Worm (Caenorhabditis elegans) whole organism, L3 larva: ENCODE data around the gene F26F4.6.

ENCODE experiments used
- R02D3.7 ChIP-seq: fragments of 150-350 bp; optimal IDR thresholded peaks from 2 replicates; lab custom pipeline; 2014; ENCODE audit warnings: missing biosample characterization, missing genetic modification characterization
- ZK546.5 ChIP-seq: sonication (generic microtip); optimal IDR thresholded peaks from 2 replicates; lab custom pipeline; 2017; ENCODE audit warnings: missing biosample characterization, missing genetic modification characterization
- aly-2 ChIP-seq: fragments of 150-350 bp; optimal IDR thresholded peaks from 2 replicates; lab custom pipeline; 2014; ENCODE audit warnings: missing biosample characterization, missing genetic modification characterization
- ceh-16 ChIP-seq: sonication (generic microtip); optimal IDR thresholded peaks from 2 replicates; lab custom pipeline; 2017; ENCODE audit warnings: missing biosample characterization, missing genetic modification characterization
- ceh-28 ChIP-seq: fragments of 150-350 bp; optimal IDR thresholded peaks from 2 replicates; lab custom pipeline; 2014; ENCODE audit warnings: missing biosample characterization, missing genetic modification reagents, missing genetic modification characterization
- egl-5 ChIP-seq: fragments of 150-350 bp; optimal IDR thresholded peaks from 2 replicates; lab custom pipeline; 2017; ENCODE audit warnings: missing biosample characterization, missing genetic modification reagents, missing genetic modification characterization, inconsistent platforms
- elt-1 ChIP-seq: fragments of 150-350 bp; optimal IDR thresholded peaks from 2 replicates; lab custom pipeline; 2014; ENCODE audit warnings: missing biosample characterization, missing genetic modification characterization
- elt-2 ChIP-seq: sonication (generic microtip); optimal IDR thresholded peaks from 2 replicates; lab custom pipeline; 2016; ENCODE audit warnings: missing genetic modification reagents, mild to moderate bottlenecking, missing genetic modification characterization, missing compliant biosample characterization
- fkh-10 ChIP-seq: sonication (generic microtip); optimal IDR thresholded peaks from 2 replicates; lab custom pipeline; 2017; ENCODE audit warnings: missing biosample characterization, missing genetic modification reagents, missing genetic modification characterization
- fkh-2 ChIP-seq: fragments of 150-350 bp; optimal IDR thresholded peaks from 2 replicates; lab custom pipeline; 2014; ENCODE audit warnings: missing biosample characterization, missing genetic modification reagents, missing genetic modification characterization
- fos-1 ChIP-seq: fragments of 150-350 bp; optimal IDR thresholded peaks from 2 replicates; lab custom pipeline; 2014; ENCODE audit warnings: missing biosample characterization, missing genetic modification characterization
- hmg-11 ChIP-seq: sonication (generic microtip); optimal IDR thresholded peaks from 2 replicates; lab custom pipeline; 2016; ENCODE audit warnings: missing genetic modification characterization, missing compliant biosample characterization
- jun-1 ChIP-seq: fragments of 150-350 bp; optimal IDR thresholded peaks from 2 replicates; lab custom pipeline; 2014; ENCODE audit warnings: missing biosample characterization, missing genetic modification reagents, missing genetic modification characterization
- lin-15B ChIP-seq: fragments of 150-350 bp; optimal IDR thresholded peaks from 2 replicates; lab custom pipeline; 2014; ENCODE audit warnings: missing biosample characterization, missing genetic modification characterization
- mdl-1 ChIP-seq: fragments of 150-350 bp; optimal IDR thresholded peaks from 2 replicates; lab custom pipeline; 2014; ENCODE audit warnings: missing biosample characterization, missing genetic modification characterization
- mml-1 ChIP-seq: fragments of 150-350 bp; sonication (generic microtip); optimal IDR thresholded peaks from 3 replicates; lab custom pipeline; 2014; ENCODE audit warnings: missing biosample characterization, missing genetic modification characterization
- nfya-1 ChIP-seq: sonication (generic microtip); optimal IDR thresholded peaks from 2 replicates; lab custom pipeline; 2017; ENCODE audit warnings: missing genetic modification characterization, mild to moderate bottlenecking, missing compliant biosample characterization, antibody characterized with exemption, moderate library complexity; ENCODE audit not compliant: insufficient read depth
- nhr-11 ChIP-seq: fragments of 150-350 bp; optimal IDR thresholded peaks from 2 replicates; lab custom pipeline; 2014; ENCODE audit warnings: missing biosample characterization, missing genetic modification characterization
- nhr-23 ChIP-seq: fragments of 150-350 bp; optimal IDR thresholded peaks from 2 replicates; lab custom pipeline; 2014; ENCODE audit warnings: missing biosample characterization, missing genetic modification reagents, missing genetic modification characterization
- nhr-25 ChIP-seq: sonication (generic microtip); optimal IDR thresholded peaks from 2 replicates; lab custom pipeline; 2017; ENCODE audit warnings: missing biosample characterization, missing genetic modification characterization
- nhr-28 ChIP-seq: fragments of 150-350 bp; optimal IDR thresholded peaks from 2 replicates; lab custom pipeline; 2014; ENCODE audit warnings: missing biosample characterization, missing genetic modification characterization
- nhr-43 ChIP-seq: sonication (generic microtip); optimal IDR thresholded peaks from 2 replicates; lab custom pipeline; 2016; ENCODE audit warnings: mild to moderate bottlenecking, missing genetic modification characterization, missing compliant biosample characterization; ENCODE audit not compliant: poor library complexity, severe bottlenecking
- nhr-67 ChIP-seq: fragments of 150-350 bp; optimal IDR thresholded peaks from 2 replicates; lab custom pipeline; 2014; ENCODE audit warnings: missing biosample characterization, missing genetic modification characterization
- nhr-76 ChIP-seq: fragments of 150-350 bp; sonication (generic microtip); optimal IDR thresholded peaks from 5 replicates; lab custom pipeline; 2014; ENCODE audit warnings: missing biosample characterization, missing genetic modification characterization
- nhr-77 ChIP-seq: fragments of 150-350 bp; optimal IDR thresholded peaks from 2 replicates; lab custom pipeline; 2014; ENCODE audit warnings: missing biosample characterization, missing genetic modification characterization
- pha-4 ChIP-seq: fragments of 150-350 bp; optimal IDR thresholded peaks from 2 replicates; lab custom pipeline; 2014; ENCODE audit warnings: missing biosample characterization, missing genetic modification reagents, missing genetic modification characterization
- pqm-1 ChIP-seq: fragments of 150-350 bp; optimal IDR thresholded peaks from 2 replicates; lab custom pipeline; 2017; ENCODE audit warnings: missing biosample characterization, missing genetic modification characterization, inconsistent platforms
- skn-1 ChIP-seq: fragments of 150-350 bp; optimal IDR thresholded peaks from 2 replicates; lab custom pipeline; 2014; ENCODE audit warnings: missing biosample characterization, missing genetic modification characterization
- snpc-4 ChIP-seq: fragments of 150-350 bp; optimal IDR thresholded peaks from 2 replicates; lab custom pipeline; 2014; ENCODE audit warnings: missing biosample characterization, missing genetic modification characterization
- tbx-2 ChIP-seq: sonication (generic microtip); optimal IDR thresholded peaks from 2 replicates; lab custom pipeline; 2016; ENCODE audit warnings: mild to moderate bottlenecking, missing genetic modification characterization, missing compliant biosample characterization
- unc-39 ChIP-seq: sonication (generic microtip); optimal IDR thresholded peaks from 4 replicates; lab custom pipeline; 2017; ENCODE audit warnings: missing biosample characterization, missing genetic modification characterization
- unc-62 ChIP-seq: fragments of 150-350 bp; sonication (generic microtip); optimal IDR thresholded peaks from 4 replicates; lab custom pipeline; 2014; ENCODE audit warnings: missing biosample characterization, missing genetic modification reagents, missing genetic modification characterization
- zag-1 ChIP-seq: fragments of 150-350 bp; optimal IDR thresholded peaks from 2 replicates; lab custom pipeline; 2014; ENCODE audit warnings: missing biosample characterization, missing genetic modification characterization
- ztf-11 ChIP-seq: fragments of 150-350 bp; optimal IDR thresholded peaks from 2 replicates; lab custom pipeline; 2014; ENCODE audit warnings: missing biosample characterization, missing genetic modification characterization
- ztf-4 ChIP-seq: fragments of 150-350 bp; optimal IDR thresholded peaks from 2 replicates; lab custom pipeline; 2014; ENCODE audit warnings: missing biosample characterization, missing genetic modification characterization

Gene F26F4.6

DNA sequence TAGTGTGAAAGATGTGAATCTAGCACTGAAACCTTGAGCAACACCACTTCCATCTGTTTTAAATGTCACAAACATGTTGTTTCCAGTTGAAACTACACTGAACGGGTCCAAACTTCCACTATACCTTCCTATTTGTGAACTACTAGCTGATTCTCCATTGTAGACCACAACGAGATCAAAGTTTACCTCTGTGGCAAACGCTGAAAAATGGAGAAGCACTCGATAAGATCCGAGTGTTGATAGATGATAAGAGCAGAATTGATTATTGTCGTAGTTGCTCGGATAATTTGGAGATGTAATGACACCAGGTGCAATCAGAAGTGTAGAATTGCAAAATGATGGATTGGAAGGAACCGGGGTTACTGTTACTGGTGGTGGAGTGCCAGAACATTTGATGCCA, 11.5 kb downstream of the F26F4.6 start:
- TF ChIP-seq elt-2 (peak; percentile 72), unc-62 (GFP tag; lab: Kevin White, UChicago) (no peak), pqm-1 (peak; percentile 37)

ce11 chrIII:4879445-4879844, 14.0 kb downstream of the F26F4.6 start, which contains the start of gene C35D10.1:
TSS of gene C35D10.1 (plus strand) at chrIII:4879745.
- TF ChIP-seq nhr-25, result no peak
- TF ChIP-seq ceh-28, result peak; percentile 15

- TF ChIP-seq mml-1 (no peak), nfya-1 (tag; lab: Kevin White, UChicago) (peak; percentile 47), snpc-4 (tag; lab: Kevin White, UChicago) (peak; percentile 29), elt-2 (peak; percentile 3), lin-15B (peak; percentile 61), unc-62 (GFP tag; lab: Kevin White, UChicago) (no peak), skn-1 (peak; percentile 27), nhr-43 (tag; lab: Kevin White, UChicago) (no peak)
Observed at ce11 chrIII:4878281-4878680, 15.2 kb downstream of the F26F4.6 start, which contains the start of the genes tost-1 and arx-6. TSS of gene tost-1 (minus strand) at chrIII:4878311. TSS of gene arx-6 (plus strand) at chrIII:4878658.

DNA sequence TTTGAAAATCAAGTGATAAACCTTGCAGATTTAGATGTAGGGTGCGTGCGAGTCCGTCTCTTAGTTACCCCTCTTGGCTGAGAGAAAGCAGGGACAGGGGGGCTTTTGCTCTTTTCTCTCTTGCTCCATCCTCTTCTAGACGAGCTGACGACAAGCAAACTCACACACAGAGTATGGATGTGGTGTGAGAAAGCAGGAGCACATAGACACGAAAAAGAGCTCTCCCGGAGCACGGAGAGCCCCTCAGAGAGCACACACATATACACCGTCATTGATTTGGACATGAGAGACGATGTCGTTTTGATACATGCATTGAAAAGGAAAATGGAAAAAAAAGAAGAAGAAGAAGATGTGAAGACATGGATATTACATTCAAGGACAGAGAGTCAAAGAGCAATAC, 17.8 kb downstream of the F26F4.6 start:
- no peak for TF ChIP-seq nhr-11
- TF ChIP-seq nhr-28 (tag; lab: Kevin White, UChicago), result no peak
- TF ChIP-seq fkh-10, result peak; percentile 39
- TF ChIP-seq jun-1 (tag; lab: Kevin White, UChicago), result no peak

DNA sequence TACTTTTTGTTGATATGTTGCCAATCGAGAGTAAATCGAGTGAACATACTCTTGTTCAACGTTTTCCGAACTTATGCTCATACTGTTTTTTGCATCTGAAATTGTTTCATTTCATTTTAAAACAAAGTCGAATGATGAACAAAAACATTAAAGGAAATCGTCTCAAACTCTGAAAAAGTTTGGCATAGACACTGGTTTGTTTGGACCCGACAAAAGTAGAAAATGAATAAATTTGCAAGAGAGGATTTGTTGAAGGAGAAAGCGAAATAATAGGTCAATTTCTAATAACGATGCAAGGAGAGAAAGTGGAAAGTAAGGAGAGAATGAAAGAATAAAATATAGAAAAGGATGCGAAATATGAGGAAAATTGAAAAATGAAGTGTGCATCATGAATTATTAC, 18.8 kb downstream of the F26F4.6 start, which contains the start of gene C35D10.12:
Gene C35D10.12 (minus strand): TSS at position 101 of the 400 bp plus-strand sequence.
- TF ChIP-seq ztf-11 (no peak), fos-1 (tag; lab: Kevin White, UChicago) (no peak), ceh-28 (no peak), zag-1 (tag; lab: Kevin White, UChicago) (no peak), unc-39 (tag; lab: Kevin White, UChicago) (no peak), R02D3.7 (tag; lab: Kevin White, UChicago) (no peak), ceh-16 (tag; lab: Kevin White, UChicago) (no peak), hmg-11 (tag; lab: Kevin White, UChicago) (no peak), jun-1 (tag; lab: Kevin White, UChicago) (no peak), nhr-77 (tag; lab: Kevin White, UChicago) (no peak), nfya-1 (tag; lab: Kevin White, UChicago) (no peak), nhr-76 (tag; lab: Kevin White, UChicago) (no peak)

DNA sequence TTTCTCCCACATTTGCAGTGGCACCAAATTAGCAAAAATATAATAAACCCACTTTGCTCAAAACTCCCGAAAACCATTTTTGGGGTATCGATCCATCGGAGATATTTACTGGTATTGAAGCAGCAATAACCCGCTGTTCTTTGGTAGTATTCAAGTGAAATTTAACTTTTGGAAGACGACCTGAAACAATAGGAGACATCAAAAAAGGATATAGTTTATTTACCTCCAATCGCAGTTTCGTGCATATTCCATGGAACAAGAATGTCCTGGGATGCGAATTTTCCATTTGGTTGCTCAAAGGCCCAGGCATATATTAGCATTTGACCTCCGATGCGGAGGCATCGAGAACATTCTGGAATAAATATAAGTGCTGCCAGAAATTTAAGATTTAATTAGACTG, 20.0 kb downstream of the F26F4.6 start:
- TF ChIP-seq nhr-76 (tag; lab: Kevin White, UChicago) (no peak), elt-2 (no peak), nhr-67 (tag; lab: Kevin White, UChicago) (no peak), fos-1 (tag; lab: Kevin White, UChicago) (no peak), aly-2 (no peak), elt-1 (no peak), ceh-16 (tag; lab: Kevin White, UChicago) (no peak), snpc-4 (tag; lab: Kevin White, UChicago) (no peak), nhr-11 (no peak), egl-5 (no peak), lin-15B (no peak), nhr-23 (tag; lab: Kevin White, UChicago) (no peak), ztf-4 (tag; lab: Kevin White, UChicago) (no peak), zag-1 (tag; lab: Kevin White, UChicago) (no peak)

DNA sequence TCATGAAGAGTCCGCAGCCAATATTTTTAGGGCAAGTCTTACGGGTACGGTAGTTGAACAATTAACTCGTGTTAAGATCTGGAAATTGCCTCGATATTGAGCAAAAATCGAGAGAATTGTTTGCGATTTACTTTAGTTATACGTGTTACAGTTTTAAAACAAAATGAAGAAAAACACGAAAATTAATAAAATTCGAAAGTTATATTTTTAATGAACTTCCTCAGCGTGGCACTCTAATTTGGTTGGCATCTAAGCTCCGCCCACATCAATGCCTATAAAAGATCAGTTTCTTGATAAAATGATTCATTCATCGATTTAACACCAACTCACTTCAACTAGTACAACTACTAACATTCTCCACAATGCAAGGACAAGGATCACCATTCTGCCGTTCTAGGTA, 23.0 kb downstream of the F26F4.6 start, which contains the start of gene gipc-1:
Gene gipc-1 (plus strand): TSS at position 301 of the 400 bp plus-strand sequence.
- no peak for TF ChIP-seq pha-4 (tag; lab: Kevin White, UChicago)
- TF ChIP-seq nfya-1 (tag; lab: Kevin White, UChicago), result no peak
- TF ChIP-seq ZK546.5 (tag; lab: Kevin White, UChicago), result no peak
- TF ChIP-seq hmg-11 (tag; lab: Kevin White, UChicago), result no peak
- TF ChIP-seq mdl-1 (tag; lab: Kevin White, UChicago), result no peak
- TF ChIP-seq zag-1 (tag; lab: Kevin White, UChicago), result no peak
- no peak for TF ChIP-seq fkh-2 (tag; lab: Kevin White, UChicago)
- no peak for TF ChIP-seq tbx-2 (tag; lab: Kevin White, UChicago)
- TF ChIP-seq ceh-28, result no peak
- no peak for TF ChIP-seq ceh-16 (tag; lab: Kevin White, UChicago)
